Fruit fly (Drosophila melanogaster): Measurements from ENCODE around the gene CG31157.

Gene CG31157

DNA sequence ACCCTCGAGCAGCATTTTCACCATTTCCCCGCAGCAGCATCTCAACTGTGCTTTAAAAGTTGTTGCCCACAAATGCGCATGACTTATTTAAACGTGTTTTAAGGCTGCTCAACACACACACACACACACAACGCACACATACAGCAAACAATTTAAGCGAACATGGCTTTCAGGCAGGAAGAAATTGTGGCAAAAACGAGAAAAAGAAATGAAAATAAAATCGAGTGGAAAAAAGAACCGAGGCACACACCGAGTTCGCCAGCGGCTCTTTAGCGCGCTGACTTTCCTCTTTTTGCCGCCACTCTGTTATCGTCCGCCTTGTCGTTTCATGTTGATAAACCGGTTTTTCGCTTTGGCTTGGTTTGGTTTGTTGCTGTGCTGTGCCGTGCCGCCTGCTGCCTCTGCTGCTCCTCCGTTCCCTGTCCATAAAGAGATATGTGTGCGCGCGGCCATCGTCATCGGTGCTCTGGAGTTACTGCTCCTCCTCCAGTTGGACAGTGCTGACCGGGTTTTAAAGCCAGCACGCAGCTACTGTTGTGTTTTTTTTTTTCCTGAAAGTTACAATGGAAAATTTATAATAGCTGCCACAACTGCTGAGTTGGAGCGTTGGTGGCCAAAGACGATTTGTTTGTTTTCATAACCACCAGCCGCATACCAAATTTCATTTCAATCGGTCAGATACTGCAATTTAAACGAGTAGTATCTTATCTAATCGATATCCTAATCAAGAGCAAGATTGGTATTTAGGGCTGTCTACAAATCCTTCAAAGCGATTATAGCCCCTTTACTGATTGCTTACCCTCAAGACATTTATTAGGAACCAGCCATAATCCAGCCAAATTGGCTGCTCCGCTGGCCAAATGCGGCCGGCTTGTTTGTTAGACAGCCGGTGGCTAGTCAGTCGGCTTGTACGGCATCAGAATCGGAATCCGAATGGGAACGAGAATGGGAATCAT lies 31.4 kb upstream of the CG31157 start (continued):
- TF ChIP-seq Hr38 (GFP tag; optimal IDR thresholded peaks at IDR 0.05) (no peak), Hr39 (GFP tag; optimal IDR thresholded peaks at IDR 0.05) (no peak), acj6 (GFP tag; optimal IDR thresholded peaks at IDR 0.05) (no peak), spab (GFP tag; optimal IDR thresholded peaks at IDR 0.05) (peak; percentile 47), CG11902 (GFP tag; optimal IDR thresholded peaks at IDR 0.05) (no peak), CG7368 (GFP tag; optimal IDR thresholded peaks at IDR 0.05) (no peak), esn (GFP tag; optimal IDR thresholded peaks at IDR 0.05) (peak; percentile 11), CG16779 (tag; optimal IDR thresholded peaks at IDR 0.05) (peak; percentile 46), CG8119 (GFP tag; IDR thresholded peaks at IDR 0.05) (peak; percentile 40; the same call in 2 of the 3 replicates), Met (GFP tag; optimal IDR thresholded peaks at IDR 0.05) (no peak), Blimp-1 (GFP tag; optimal IDR thresholded peaks at IDR 0.05) (peak; percentile 32), CG34406 (GFP tag; optimal IDR thresholded peaks at IDR 0.05) (no peak), CG6163 (GFP tag; IDR thresholded peaks at IDR 0.05) (peak; percentile 50; the same call in 1 of the 3 replicates), Smox (GFP tag; optimal IDR thresholded peaks at IDR 0.05) (no peak), OdsH (GFP tag; optimal IDR thresholded peaks at IDR 0.05) (peak; percentile 6)

- TF ChIP-seq Sox15 (GFP tag; optimal IDR thresholded peaks at IDR 0.05) (no peak), fkh (GFP tag; optimal IDR thresholded peaks at IDR 0.05) (no peak), topi (GFP tag; optimal IDR thresholded peaks at IDR 0.05) (no peak), CG3032 (tag; optimal IDR thresholded peaks at IDR 0.05) (no peak), Hr4 (GFP tag; optimal IDR thresholded peaks at IDR 0.05) (no peak), CG15336 (GFP tag; IDR thresholded peaks at IDR 0.05) (peak; percentile 40), CG10631 (GFP tag; optimal IDR thresholded peaks at IDR 0.05) (no peak), svp (GFP tag) (no peak), Lpt (GFP tag; optimal IDR thresholded peaks at IDR 0.05) (peak; percentile 15), vri (GFP tag; optimal IDR thresholded peaks at IDR 0.05) (peak; percentile 96), CG4318 (GFP tag; optimal IDR thresholded peaks at IDR 0.05) (no peak), CG7368 (GFP tag; optimal IDR thresholded peaks at IDR 0.05) (no peak), ss (GFP tag; optimal IDR thresholded peaks at IDR 0.05) (no peak)
These were observed 29.9 kb upstream of the CG31157 start for dm6 chr3R:13017623-13018036.

- TF ChIP-seq achi (GFP tag; optimal IDR thresholded peaks at IDR 0.05) (no peak), vri (GFP tag; optimal IDR thresholded peaks at IDR 0.05) (peak; percentile 98), CG11762 (GFP tag; optimal IDR thresholded peaks at IDR 0.05; ENCODE audit: insufficient read depth) (no peak)
These were observed 29.1 kb upstream of the CG31157 start for dm6 chr3R:13018284-13018900.

DNA sequence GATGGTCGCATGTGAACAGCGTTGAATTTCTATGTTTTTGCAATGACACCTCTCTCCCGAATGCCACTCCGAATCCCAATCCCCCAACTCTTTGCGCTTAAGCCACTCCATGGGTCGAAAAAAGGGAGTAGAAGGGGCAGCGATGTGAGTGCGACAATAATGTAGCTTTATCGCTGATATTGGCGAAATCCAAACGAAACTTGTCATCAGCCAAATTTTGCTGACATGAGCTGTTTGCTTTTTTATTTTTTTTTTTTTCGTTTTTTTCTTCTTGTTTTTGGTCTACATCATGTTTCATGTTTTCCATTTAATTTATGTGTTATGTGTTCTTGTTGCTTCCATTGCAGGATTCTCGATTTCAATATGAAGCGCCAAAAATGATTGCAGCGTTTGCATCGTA lies 28.5 kb upstream of the CG31157 start:
- no peak for TF ChIP-seq CG10631 (GFP tag; optimal IDR thresholded peaks at IDR 0.05)
- TF ChIP-seq Lpt (GFP tag; optimal IDR thresholded peaks at IDR 0.05) = no peak
- TF ChIP-seq fd85E (GFP tag; optimal IDR thresholded peaks at IDR 0.05) = no peak
- no peak for TF ChIP-seq OdsH (GFP tag; optimal IDR thresholded peaks at IDR 0.05)
- TF ChIP-seq net (GFP tag; optimal IDR thresholded peaks at IDR 0.05) = no peak
- no peak for TF ChIP-seq Eip75B (GFP tag; optimal IDR thresholded peaks at IDR 0.05)
- no peak for TF ChIP-seq achi (GFP tag; optimal IDR thresholded peaks at IDR 0.05)
- no peak for TF ChIP-seq Blimp-1 (GFP tag; optimal IDR thresholded peaks at IDR 0.05)
- no peak for TF ChIP-seq Hr4 (GFP tag; optimal IDR thresholded peaks at IDR 0.05)
- TF ChIP-seq fkh (GFP tag; optimal IDR thresholded peaks at IDR 0.05) = no peak
- TF ChIP-seq CG11762 (GFP tag; optimal IDR thresholded peaks at IDR 0.05; ENCODE audit: insufficient read depth) = no peak
- TF ChIP-seq CG6854 (GFP tag; optimal IDR thresholded peaks at IDR 0.05) = no peak
- TF ChIP-seq CG7368 (GFP tag; optimal IDR thresholded peaks at IDR 0.05) = no peak

Measured in whole organism, prepupa.